Fruit fly (Drosophila melanogaster): ENCODE results near the gene CG7582.

The CG7582 gene

DNA sequence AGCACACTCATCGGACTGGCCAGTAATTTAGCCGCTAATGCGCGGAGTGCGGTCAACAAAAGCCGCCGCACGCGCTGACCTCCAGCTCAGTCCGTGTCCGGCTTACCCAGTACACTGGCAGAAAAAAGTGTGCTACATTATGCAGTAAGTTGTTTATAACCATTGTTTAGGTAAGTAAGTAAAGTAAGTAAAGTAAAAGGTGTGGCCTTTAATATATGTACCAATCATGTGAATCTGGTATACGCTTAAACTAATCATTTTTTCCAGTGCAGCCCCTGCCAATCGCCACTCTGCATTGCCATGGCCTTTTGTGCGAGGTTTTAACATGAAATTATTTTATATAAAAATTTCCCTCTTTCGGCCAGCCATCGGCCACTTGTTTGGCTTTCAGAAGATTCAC is 29.4 kb upstream of the CG7582 start:
- no peak for TF ChIP-seq psq (optimal IDR thresholded peaks at IDR 0.05)

DNA sequence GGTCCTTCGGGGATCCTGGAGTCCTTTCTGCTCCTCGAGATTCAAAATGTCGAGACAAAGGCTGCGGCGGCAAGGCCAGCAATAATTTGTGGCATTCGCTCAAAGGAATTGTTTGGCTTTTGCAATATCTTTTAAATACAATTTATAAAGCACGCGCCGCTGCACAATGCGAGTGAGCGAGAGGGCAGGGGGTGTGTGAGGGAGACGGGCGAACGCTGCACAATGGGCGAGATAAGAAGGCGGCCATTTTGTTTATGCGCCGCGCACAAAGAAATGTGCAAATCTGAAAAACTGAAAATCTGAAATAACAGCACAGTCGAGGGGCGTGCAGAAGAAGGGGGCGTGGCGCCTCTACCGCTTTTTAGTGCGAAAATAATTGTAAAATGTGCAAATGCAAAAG is 26.2 kb upstream of the CG7582 start:
- TF ChIP-seq usp (GFP tag; optimal IDR thresholded peaks at IDR 0.05) (no peak), EcR (GFP tag; optimal IDR thresholded peaks at IDR 0.05) (no peak)

DNA sequence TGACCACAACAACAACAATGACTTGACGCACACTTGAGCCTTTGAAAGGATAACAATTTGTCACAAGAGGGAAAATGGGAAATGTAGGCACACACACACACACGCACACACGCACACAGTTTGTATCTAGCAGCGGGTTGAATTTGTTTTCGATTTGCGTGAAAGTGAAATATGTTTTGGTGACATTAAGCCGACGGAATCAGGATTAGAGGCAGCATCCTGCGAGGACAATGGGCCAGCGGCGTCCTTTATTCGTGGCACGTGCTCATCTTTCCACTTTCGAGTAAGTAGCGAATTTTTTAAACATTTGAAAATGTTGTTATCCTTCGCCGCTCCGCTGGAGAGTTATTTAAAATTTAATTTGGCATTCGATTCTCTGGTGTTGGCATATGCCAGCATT is 25.2 kb upstream of the CG7582 start:
- TF ChIP-seq CG8478 (optimal IDR thresholded peaks at IDR 0.05) (no peak), EcR (GFP tag; optimal IDR thresholded peaks at IDR 0.05) (no peak), usp (GFP tag; optimal IDR thresholded peaks at IDR 0.05) (no peak)

DNA sequence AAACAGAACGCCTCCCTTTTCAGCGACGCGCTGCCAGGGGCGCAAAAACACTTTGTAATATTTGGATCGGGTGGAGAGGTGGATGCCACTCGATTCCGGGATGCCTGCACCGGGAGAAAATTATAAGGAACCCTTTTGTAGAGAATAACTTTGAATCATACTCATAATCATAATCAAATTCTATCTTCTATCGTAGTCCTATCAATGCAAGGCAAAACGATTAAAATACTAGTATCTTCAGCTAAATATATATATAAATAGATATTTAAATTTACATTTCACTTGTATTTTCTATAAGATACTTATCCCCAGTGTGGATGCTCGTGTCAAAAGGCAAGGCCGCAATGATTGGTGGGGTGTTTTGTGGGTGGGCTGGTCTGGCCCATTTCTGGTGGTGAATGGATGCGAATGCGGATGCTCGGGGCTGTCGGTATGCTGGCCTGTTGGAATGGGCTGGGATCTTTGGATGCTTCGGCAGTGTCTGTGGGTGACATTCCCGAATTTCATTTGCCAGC is 23.8 kb upstream of the CG7582 start:
- TF ChIP-seq EcR (GFP tag; optimal IDR thresholded peaks at IDR 0.05), result no peak
- no peak for TF ChIP-seq CG8478 (optimal IDR thresholded peaks at IDR 0.05)
- no peak for TF ChIP-seq Dll (optimal IDR thresholded peaks at IDR 0.05)
- no peak for TF ChIP-seq pan (optimal IDR thresholded peaks at IDR 0.05)
- no peak for TF ChIP-seq usp (GFP tag; optimal IDR thresholded peaks at IDR 0.05)
- no peak for TF ChIP-seq psq (optimal IDR thresholded peaks at IDR 0.05)

dm6 chr3R:29704557-29704956 is 22.5 kb upstream of the CG7582 start:
- no peak for TF ChIP-seq EcR (GFP tag; optimal IDR thresholded peaks at IDR 0.05)
- no peak for TF ChIP-seq CG8478 (optimal IDR thresholded peaks at IDR 0.05)
- TF ChIP-seq pan (optimal IDR thresholded peaks at IDR 0.05), result no peak
- no peak for TF ChIP-seq Dll (optimal IDR thresholded peaks at IDR 0.05)
- no peak for TF ChIP-seq psq (optimal IDR thresholded peaks at IDR 0.05)
- no peak for TF ChIP-seq usp (GFP tag; optimal IDR thresholded peaks at IDR 0.05)

DNA sequence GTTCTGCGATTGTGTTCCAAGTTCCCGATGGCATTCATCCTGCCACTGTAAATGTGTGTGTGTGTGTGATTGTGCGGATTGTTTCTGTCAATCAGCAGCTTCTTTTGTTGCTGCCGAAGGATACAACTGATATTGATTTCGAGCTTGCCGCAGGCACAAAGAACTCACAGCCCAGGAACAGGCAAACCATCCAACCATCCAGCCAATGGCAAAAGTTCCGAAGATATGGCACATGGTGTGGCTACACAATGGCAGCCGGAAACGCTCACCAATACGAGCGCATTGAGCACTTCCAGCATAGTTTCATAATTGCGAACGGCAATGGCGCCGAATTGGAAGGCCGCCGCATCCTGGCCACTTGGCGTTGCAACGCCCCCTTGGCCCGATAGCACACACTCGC is 19.7 kb upstream of the CG7582 start:
- no peak for TF ChIP-seq psq (optimal IDR thresholded peaks at IDR 0.05)
- TF ChIP-seq EcR (GFP tag; optimal IDR thresholded peaks at IDR 0.05), result no peak
- TF ChIP-seq pan (optimal IDR thresholded peaks at IDR 0.05), result no peak
- TF ChIP-seq Dll (optimal IDR thresholded peaks at IDR 0.05), result no peak
- TF ChIP-seq usp (GFP tag; optimal IDR thresholded peaks at IDR 0.05), result no peak
- TF ChIP-seq CG8478 (optimal IDR thresholded peaks at IDR 0.05), result no peak

- TF ChIP-seq pan (optimal IDR thresholded peaks at IDR 0.05) (no peak), EcR (GFP tag; optimal IDR thresholded peaks at IDR 0.05) (no peak), CG8478 (optimal IDR thresholded peaks at IDR 0.05) (no peak), Dll (optimal IDR thresholded peaks at IDR 0.05) (no peak), usp (GFP tag; optimal IDR thresholded peaks at IDR 0.05) (no peak), psq (optimal IDR thresholded peaks at IDR 0.05) (no peak)
These were observed 17.1 kb upstream of the CG7582 start for dm6 chr3R:29699220-29699619.

dm6 chr3R:29697841-29698240 is 15.8 kb upstream of the CG7582 start:
- TF ChIP-seq EcR (GFP tag; optimal IDR thresholded peaks at IDR 0.05) (no peak), Dll (optimal IDR thresholded peaks at IDR 0.05) (no peak), pan (optimal IDR thresholded peaks at IDR 0.05) (no peak), usp (GFP tag; optimal IDR thresholded peaks at IDR 0.05) (no peak)

dm6 chr3R:29696359-29696758 is 14.3 kb upstream of the CG7582 start:
- TF ChIP-seq psq (optimal IDR thresholded peaks at IDR 0.05), result no peak
- TF ChIP-seq Dll (optimal IDR thresholded peaks at IDR 0.05), result no peak
- TF ChIP-seq EcR (GFP tag; optimal IDR thresholded peaks at IDR 0.05), result no peak
- TF ChIP-seq pan (optimal IDR thresholded peaks at IDR 0.05), result no peak
- TF ChIP-seq CG8478 (optimal IDR thresholded peaks at IDR 0.05), result no peak
- TF ChIP-seq usp (GFP tag; optimal IDR thresholded peaks at IDR 0.05), result no peak

DNA sequence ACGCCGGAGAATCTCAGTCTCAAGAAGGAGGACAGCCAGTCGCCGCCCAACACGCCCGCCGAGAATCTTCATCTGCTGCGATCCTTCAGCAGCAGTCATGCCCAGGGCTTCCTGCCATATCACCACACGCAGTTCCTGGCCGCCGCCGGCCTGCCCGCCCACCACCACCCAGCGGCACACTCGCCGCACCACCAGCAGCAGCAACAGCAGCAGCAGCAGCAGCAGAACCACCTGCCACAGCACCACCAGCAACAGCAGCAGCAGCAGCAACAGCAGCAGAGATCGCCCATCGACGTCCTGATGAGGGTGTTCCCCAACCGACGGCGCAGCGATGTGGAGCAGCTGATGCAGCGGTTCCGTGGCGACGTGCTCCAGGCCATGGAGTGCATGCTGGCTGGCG is 13.7 kb upstream of the CG7582 start:
- no peak for TF ChIP-seq EcR (GFP tag; optimal IDR thresholded peaks at IDR 0.05)

DNA sequence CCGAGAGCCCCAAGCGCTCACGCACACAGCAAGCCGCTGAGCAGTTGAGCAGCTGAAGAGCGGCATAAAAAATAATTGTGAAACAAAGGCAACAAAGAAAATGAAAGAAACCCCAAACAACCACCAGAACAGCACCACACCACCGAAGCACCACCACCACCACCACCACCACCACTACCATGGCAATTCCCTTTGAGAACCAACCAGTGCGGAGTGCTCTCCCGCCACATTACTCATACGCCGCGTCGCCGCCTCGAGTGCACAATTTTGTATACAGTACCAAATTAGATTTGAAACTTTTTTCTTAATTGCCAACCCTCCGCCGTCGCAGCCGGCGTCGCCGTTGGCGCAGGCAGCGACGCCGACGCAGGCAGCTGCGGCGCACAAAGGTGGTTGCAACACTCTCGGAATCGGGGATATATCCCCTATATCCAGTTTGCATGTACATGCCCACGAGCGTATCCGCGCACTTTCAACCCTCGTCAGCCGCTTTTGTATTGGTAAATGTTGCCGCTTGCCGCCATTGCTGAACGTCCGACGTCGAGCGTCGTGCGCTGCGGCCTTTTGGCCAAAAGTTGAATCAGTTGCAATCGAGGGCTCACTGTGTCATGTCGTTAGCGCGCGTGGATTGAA is 10.0 kb upstream of the CG7582 start, which contains the start of gene dmrt99B:
Gene dmrt99B, plus strand, starts transcription at position 583 of the 633 bp plus-strand sequence.
- TF ChIP-seq Dll (optimal IDR thresholded peaks at IDR 0.05) (no peak), pan (optimal IDR thresholded peaks at IDR 0.05) (no peak), psq (optimal IDR thresholded peaks at IDR 0.05) (no peak), EcR (GFP tag; optimal IDR thresholded peaks at IDR 0.05) (no peak), usp (GFP tag; optimal IDR thresholded peaks at IDR 0.05) (no peak), CG8478 (optimal IDR thresholded peaks at IDR 0.05) (no peak)

DNA sequence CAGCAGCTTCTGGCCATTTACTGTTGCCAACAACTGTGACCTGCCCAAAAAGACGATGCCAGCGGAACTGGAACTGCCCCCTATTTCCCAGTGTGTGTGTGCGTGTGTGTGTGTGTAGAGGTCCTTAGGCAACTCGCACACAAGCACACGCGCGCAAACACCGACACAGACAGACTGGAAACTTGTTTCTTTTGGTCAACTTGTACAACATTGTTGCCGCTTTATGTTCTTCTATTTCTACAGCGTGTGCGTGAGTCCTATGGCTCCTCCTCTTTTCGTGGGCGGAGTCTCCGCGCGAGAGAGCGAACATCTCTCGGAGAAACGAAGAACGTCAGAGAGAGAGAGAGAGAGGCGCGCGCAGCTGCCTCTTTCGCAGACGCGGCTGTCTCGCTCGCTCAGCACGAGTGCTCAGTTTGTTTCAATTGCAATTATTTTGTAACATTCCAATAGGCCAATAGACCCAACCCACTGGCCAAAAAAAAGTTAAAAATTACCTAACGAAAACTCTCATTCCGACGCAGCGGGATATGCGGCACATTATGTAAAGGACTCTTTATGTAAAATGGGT is 9.0 kb upstream of the CG7582 start:
- TF ChIP-seq usp (GFP tag; optimal IDR thresholded peaks at IDR 0.05) (no peak), CG8478 (optimal IDR thresholded peaks at IDR 0.05) (no peak), pan (optimal IDR thresholded peaks at IDR 0.05) (no peak), Dll (optimal IDR thresholded peaks at IDR 0.05) (no peak), psq (optimal IDR thresholded peaks at IDR 0.05) (no peak), EcR (GFP tag; optimal IDR thresholded peaks at IDR 0.05) (no peak)

DNA sequence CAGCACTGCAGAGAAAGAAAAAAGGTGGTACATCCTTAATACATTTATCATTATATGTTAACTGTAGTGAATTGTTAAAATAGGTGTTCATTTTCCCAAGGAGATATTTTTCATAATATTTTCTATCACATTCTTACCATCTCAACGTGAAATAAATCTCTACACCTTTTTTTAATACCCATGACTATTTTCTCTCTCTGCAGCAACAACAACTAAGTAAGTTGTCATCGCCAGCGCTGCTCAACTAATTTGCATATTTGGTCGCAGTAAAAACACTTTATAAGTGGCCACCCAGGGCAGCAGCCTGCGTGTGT is 8.4 kb upstream of the CG7582 start:
- TF ChIP-seq pan (optimal IDR thresholded peaks at IDR 0.05) (no peak), usp (GFP tag; optimal IDR thresholded peaks at IDR 0.05) (no peak), Dll (optimal IDR thresholded peaks at IDR 0.05) (no peak), psq (optimal IDR thresholded peaks at IDR 0.05) (no peak), EcR (GFP tag; optimal IDR thresholded peaks at IDR 0.05) (no peak), CG8478 (optimal IDR thresholded peaks at IDR 0.05) (no peak)

Measured in whole organism.